Worm (Caenorhabditis elegans): Measurements from ENCODE around the gene F53F4.7.

The F53F4.7 gene

ce11 chrV:13656346-13657254, 42.8 kb upstream of the F53F4.7 start (continued):
- TF ChIP-seq Y116A8C.19 (tag; optimal IDR thresholded peaks at IDR 0.05; ENCODE audit: borderline replicate concordance) = no peak
- TF ChIP-seq vab-15 (tag; optimal IDR thresholded peaks at IDR 0.05) = peak; percentile 35
- peak; percentile 42 for TF ChIP-seq pqm-1 (tag; optimal IDR thresholded peaks at IDR 0.05)
- peak; percentile 2 for TF ChIP-seq fkh-8 (tag; optimal IDR thresholded peaks at IDR 0.05)
- peak; percentile 80 for TF ChIP-seq elt-2 (tag; optimal IDR thresholded peaks at IDR 0.05)
- TF ChIP-seq ceh-63 (GFP tag; optimal IDR thresholded peaks at IDR 0.05) = no peak
- peak; percentile 23 for TF ChIP-seq fos-1 (tag; optimal IDR thresholded peaks at IDR 0.05)
- TF ChIP-seq unc-30 (tag; optimal IDR thresholded peaks at IDR 0.05) = no peak
- no peak for TF ChIP-seq unc-98 (GFP tag; IDR thresholded peaks at IDR 0.05)
- TF ChIP-seq C34B4.2 (tag; optimal IDR thresholded peaks at IDR 0.05) = no peak
- TF ChIP-seq nhr-47 (tag; optimal IDR thresholded peaks at IDR 0.05) = peak; percentile 20
- TF ChIP-seq nhr-84 (tag; optimal IDR thresholded peaks at IDR 0.05) = no peak
- no peak for TF ChIP-seq aha-1 (tag; optimal IDR thresholded peaks at IDR 0.05)

DNA sequence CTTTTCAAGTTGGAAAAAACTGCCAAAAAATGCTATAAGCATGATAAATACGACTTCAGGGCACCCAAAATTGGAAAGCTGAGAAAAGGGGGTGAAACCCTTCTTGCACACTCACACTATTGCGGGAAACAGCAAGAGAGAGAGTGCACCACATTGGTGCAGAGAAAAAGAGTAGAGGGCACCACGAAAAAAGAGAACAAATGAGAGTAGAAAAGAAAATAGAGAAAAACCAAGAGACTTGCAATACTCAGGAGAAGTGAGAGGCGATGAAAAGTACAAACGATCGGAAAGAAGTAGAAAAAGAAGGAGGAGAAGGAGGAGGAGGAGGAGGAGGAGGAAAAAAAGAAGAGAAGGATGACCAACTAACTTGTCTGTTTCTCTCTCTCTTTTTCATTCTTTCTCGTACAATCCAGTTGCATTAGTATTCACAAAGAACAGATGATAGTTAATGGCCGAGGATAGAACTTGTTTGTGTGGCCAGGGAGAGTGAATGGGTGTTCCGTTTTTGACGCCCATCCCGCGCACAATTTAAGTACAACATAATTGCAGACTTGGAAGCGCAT, 41.5 kb upstream of the F53F4.7 start:
- TF ChIP-seq unc-62 (GFP tag; optimal IDR thresholded peaks at IDR 0.05) (no peak), nhr-11 (tag; optimal IDR thresholded peaks at IDR 0.05) (no peak), lsy-2 (tag; optimal IDR thresholded peaks at IDR 0.05) (peak; percentile 52 to 83), skn-1 (tag; optimal IDR thresholded peaks at IDR 0.05) (peak; percentile 78), grh-1 (GFP tag; IDR thresholded peaks at IDR 0.05) (peak; percentile 28; the same call in 1 of the 2 replicates), F16B12.6 (tag; optimal IDR thresholded peaks at IDR 0.05) (no peak), nhr-85 (tag) (peak; percentile 89), unc-30 (tag; optimal IDR thresholded peaks at IDR 0.05) (no peak), ceh-63 (GFP tag; optimal IDR thresholded peaks at IDR 0.05) (no peak), lin-39 (tag; optimal IDR thresholded peaks at IDR 0.05) (no peak), irx-1 (tag; optimal IDR thresholded peaks at IDR 0.05) (no peak), lir-3 (tag; optimal IDR thresholded peaks at IDR 0.05; ENCODE audit: poor library complexity) (peak; percentile 52), egl-13 (tag; optimal IDR thresholded peaks at IDR 0.05) (peak; percentile 34), ces-1 (GFP tag; optimal IDR thresholded peaks at IDR 0.05) (no peak), nhr-28 (tag; optimal IDR thresholded peaks at IDR 0.05) (no peak), nhr-76 (tag; optimal IDR thresholded peaks at IDR 0.05) (no peak), isw-1 (GFP tag; IDR thresholded peaks at IDR 0.05) (peak; percentile 29; the same call in 1 of the 2 replicates), pax-3 (tag; optimal IDR thresholded peaks at IDR 0.05) (peak; percentile 71), fkh-8 (tag; optimal IDR thresholded peaks at IDR 0.05) (peak; percentile 79), efl-1 (optimal IDR thresholded peaks at IDR 0.05) (peak; percentile 61 to 62), efl-1 (GFP tag; optimal IDR thresholded peaks at IDR 0.05 in 1 of 2) (peak; percentile 15 to 79), C04F5.9 (tag; optimal IDR thresholded peaks at IDR 0.05) (no peak), nhr-237 (tag; optimal IDR thresholded peaks at IDR 0.05) (no peak), jun-1 (tag; optimal IDR thresholded peaks at IDR 0.05) (peak; percentile 67), ceh-8 (GFP tag; optimal IDR thresholded peaks at IDR 0.05) (peak; percentile 80), mdl-1 (tag; optimal IDR thresholded peaks at IDR 0.05) (peak in 1 of 2 experiments; percentile 73), nhr-77 (tag; optimal IDR thresholded peaks at IDR 0.05) (no peak), blmp-1 (tag; optimal IDR thresholded peaks at IDR 0.05) (peak; percentile 68), Y116A8C.19 (tag; optimal IDR thresholded peaks at IDR 0.05; ENCODE audit: borderline replicate concordance) (no peak), lin-14 (GFP tag; optimal IDR thresholded peaks at IDR 0.05) (peak; percentile 94), nhr-12 (tag; optimal IDR thresholded peaks at IDR 0.05) (no peak), hlh-17 (GFP tag; optimal IDR thresholded peaks at IDR 0.05; ENCODE audit: borderline replicate concordance) (no peak), vab-15 (tag; optimal IDR thresholded peaks at IDR 0.05) (no peak), mef-2 (tag; optimal IDR thresholded peaks at IDR 0.05) (no peak), nhr-84 (tag; optimal IDR thresholded peaks at IDR 0.05) (no peak), dsc-1 (tag; optimal IDR thresholded peaks at IDR 0.05) (peak; percentile 16), xbp-1 (tag; optimal IDR thresholded peaks at IDR 0.05) (peak; percentile 2), nhr-71 (tag; optimal IDR thresholded peaks at IDR 0.05) (peak; percentile 82), lin-35 (GFP tag; optimal IDR thresholded peaks at IDR 0.05) (peak in 1 of 2 experiments; percentile 61), pag-3 (tag; optimal IDR thresholded peaks at IDR 0.05; ENCODE audit: borderline replicate concordance, insufficient read depth) (no peak), C16A3.4 (tag; optimal IDR thresholded peaks at IDR 0.05) (peak; percentile 43)

Data from whole organism, L1 larva.